Fruit fly (Drosophila melanogaster) whole organism, embryonic: Measurements from ENCODE around the gene CG14017.

Experiments
- Adf1 ChIP-seq: fragments of 200-800 bp; sonication (Bioruptor generic); IDR thresholded peaks from 2 replicates; pipeline ENCODE4 v1.3.6; 2022; ENCODE audit warnings: missing biosample characterization, missing genetic modification characterization
- B-H1 ChIP-seq: fragments of 200-800 bp; sonication (Bioruptor generic); IDR thresholded peaks from 3 replicates; pipeline ENCODE4 v1.3.6; 2022; ENCODE audit warnings: missing biosample characterization, missing genetic modification characterization
- Bgb ChIP-seq: fragments of 200-800 bp; sonication (Bioruptor generic); IDR thresholded peaks from 2 replicates; pipeline ENCODE4 v1.3.6; 2022; ENCODE audit warnings: missing biosample characterization, missing genetic modification characterization; ENCODE audit not compliant: partially characterized antibody
- Blimp-1 ChIP-seq: fragments of 200-800 bp; sonication (Bioruptor generic); optimal IDR thresholded peaks from 3 replicates; lab custom pipeline; 2018; ENCODE audit warnings: missing biosample characterization, missing genetic modification characterization, mild to moderate bottlenecking, moderate library complexity, missing genetic modification reagents
- CG10274 ChIP-seq: fragments of 200-800 bp; sonication (Bioruptor generic); optimal IDR thresholded peaks from 3 replicates; lab custom pipeline; 2017; ENCODE audit warnings: missing biosample characterization, mild to moderate bottlenecking, missing genetic modification characterization
- CG12942 ChIP-seq: fragments of 200-800 bp; sonication (Bioruptor generic); optimal IDR thresholded peaks from 3 replicates; lab custom pipeline; 2016; ENCODE audit warnings: missing biosample characterization, missing genetic modification characterization
- CG15269 ChIP-seq: fragments of 200-800 bp; sonication (Bioruptor generic); optimal IDR thresholded peaks from 2 replicates; lab custom pipeline; 2018; ENCODE audit warnings: missing biosample characterization, mild to moderate bottlenecking, missing genetic modification characterization, moderate library complexity
- CG1529 ChIP-seq: fragments of 200-800 bp; sonication (Bioruptor generic); optimal IDR thresholded peaks from 3 replicates; lab custom pipeline; 2018; ENCODE audit warnings: missing biosample characterization, missing genetic modification characterization
- CG18764 ChIP-seq: fragments of 200-800 bp; sonication (Bioruptor generic); optimal IDR thresholded peaks from 3 replicates; lab custom pipeline; 2016; ENCODE audit warnings: missing biosample characterization, missing genetic modification characterization
- CG2120 ChIP-seq: fragments of 200-800 bp; sonication (Bioruptor generic); optimal IDR thresholded peaks from 3 replicates; lab custom pipeline; 2016; ENCODE audit warnings: missing biosample characterization, missing genetic modification characterization
- CG32767 ChIP-seq: fragments of 200-800 bp; sonication (Bioruptor generic); IDR thresholded peaks from 2 replicates; pipeline ENCODE4 v1.3.6; 2022; ENCODE audit warnings: missing biosample characterization, missing genetic modification characterization
- CG32772 ChIP-seq: fragments of 200-800 bp; sonication (Bioruptor generic); IDR thresholded peaks from 2 replicates; pipeline ENCODE4 v1.3.6; 2022; ENCODE audit warnings: missing biosample characterization, missing genetic modification characterization
- CG34376 ChIP-seq: fragments of 200-800 bp; sonication (Bioruptor generic); optimal IDR thresholded peaks from 2 replicates; lab custom pipeline; 2018; ENCODE audit warnings: missing biosample characterization, mild to moderate bottlenecking, missing genetic modification characterization
- CG4854 ChIP-seq: fragments of 200-800 bp; sonication (Bioruptor generic); optimal IDR thresholded peaks from 2 replicates; lab custom pipeline; 2016; ENCODE audit warnings: missing biosample characterization, missing genetic modification characterization, inconsistent platforms
- CG6272 ChIP-seq: fragments of 200-800 bp; sonication (Bioruptor generic); IDR thresholded peaks from 2 replicates; pipeline ENCODE4 v1.3.6; 2022; ENCODE audit warnings: missing biosample characterization, missing genetic modification characterization
- CG6854 ChIP-seq: fragments of 200-800 bp; sonication (Bioruptor generic); optimal IDR thresholded peaks from 3 replicates; lab custom pipeline; 2017; ENCODE audit warnings: missing biosample characterization, mild to moderate bottlenecking, missing genetic modification characterization
- CG7372 ChIP-seq: fragments of 200-800 bp; sonication (Bioruptor generic); IDR thresholded peaks from 2 replicates; pipeline ENCODE4 v1.3.6; 2022; ENCODE audit warnings: missing biosample characterization, missing genetic modification characterization
- CG8359 ChIP-seq: fragments of 200-800 bp; sonication (Bioruptor generic); optimal IDR thresholded peaks from 2 replicates; lab custom pipeline; 2017; ENCODE audit warnings: missing biosample characterization, mild to moderate bottlenecking, missing genetic modification characterization, borderline replicate concordance
- CoRest ChIP-seq: fragments of 200-800 bp; sonication (Bioruptor generic); optimal IDR thresholded peaks from 3 replicates; lab custom pipeline; 2018; ENCODE audit warnings: missing biosample characterization, mild to moderate bottlenecking, missing genetic modification characterization, moderate library complexity
- D ChIP-seq, 2 experiments: fragments of 200-800 bp in 1 of 2; fragments of >200 bp in 1 of 2; sonication (Bioruptor generic) in 1 of 2; optimal IDR thresholded peaks; 2 replicates in 1 of 2; 3 replicates in 1 of 2; lab custom pipeline; 2017; ENCODE audit warnings: mild to moderate bottlenecking in 1 of 2, missing biosample characterization in 1 of 2, missing genetic modification characterization in 1 of 2, missing genetic modification reagents in 1 of 2
- HHEX ChIP-seq: fragments of 200-800 bp; sonication (Bioruptor generic); optimal IDR thresholded peaks from 3 replicates; lab custom pipeline; 2017; ENCODE audit warnings: missing biosample characterization, mild to moderate bottlenecking, missing genetic modification characterization, missing genetic modification reagents
- HLH54F ChIP-seq: fragments of 200-800 bp; sonication (Bioruptor generic); optimal IDR thresholded peaks from 3 replicates; lab custom pipeline; 2016; ENCODE audit warnings: missing biosample characterization, missing genetic modification characterization
- HmgZ ChIP-seq: fragments of 200-800 bp; sonication (Bioruptor generic); optimal IDR thresholded peaks from 2 replicates; lab custom pipeline; 2018; ENCODE audit warnings: missing biosample characterization, mild to moderate bottlenecking, missing genetic modification characterization
- Hsf ChIP-seq: fragments of 200-800 bp; sonication (Bioruptor generic); optimal IDR thresholded peaks from 3 replicates; lab custom pipeline; 2016; ENCODE audit warnings: missing biosample characterization, missing genetic modification characterization
- Lpt ChIP-seq: fragments of >200 bp; optimal IDR thresholded peaks from 2 replicates; lab custom pipeline; 2018; ENCODE audit warnings: missing biosample characterization, missing genetic modification characterization
- Mad ChIP-seq: fragments of 200-800 bp; sonication (Bioruptor generic); optimal IDR thresholded peaks from 2 replicates; lab custom pipeline; 2016; ENCODE audit warnings: missing biosample characterization, missing genetic modification characterization
- Myb ChIP-seq: fragments of 200-800 bp; sonication (Bioruptor generic); optimal IDR thresholded peaks from 2 replicates; lab custom pipeline; 2016; ENCODE audit warnings: missing biosample characterization, missing genetic modification characterization
- Neu2 ChIP-seq: fragments of 200-800 bp; sonication (Bioruptor generic); optimal IDR thresholded peaks from 3 replicates; lab custom pipeline; 2016; ENCODE audit warnings: missing biosample characterization, missing genetic modification characterization, borderline replicate concordance
- Ptx1 ChIP-seq: fragments of 200-800 bp; sonication (Bioruptor generic); IDR thresholded peaks from 2 replicates; pipeline ENCODE4 v1.3.6; 2022; ENCODE audit warnings: missing biosample characterization, missing genetic modification characterization
- Spps ChIP-seq: fragments of 200-800 bp; sonication (Bioruptor generic); optimal IDR thresholded peaks from 2 replicates; lab custom pipeline; 2018; ENCODE audit warnings: missing biosample characterization, mild to moderate bottlenecking, missing genetic modification characterization
- ash1 ChIP-seq: fragments of 200-800 bp; sonication (Bioruptor generic); optimal IDR thresholded peaks from 2 replicates; lab custom pipeline; 2018; ENCODE audit warnings: missing biosample characterization, mild to moderate bottlenecking, missing genetic modification characterization
- bigmax ChIP-seq: fragments of 200-800 bp; sonication (Bioruptor generic); optimal IDR thresholded peaks from 2 replicates; lab custom pipeline; 2018; ENCODE audit warnings: missing biosample characterization, mild to moderate bottlenecking, missing genetic modification characterization
- bowl ChIP-seq: fragments of 200-800 bp; sonication (Bioruptor generic); IDR thresholded peaks from 2 replicates; pipeline ENCODE4 v1.3.6; 2022; ENCODE audit warnings: missing biosample characterization, missing genetic modification characterization
- br ChIP-seq: fragments of >200 bp; optimal IDR thresholded peaks from 2 replicates; lab custom pipeline; 2017
- corto ChIP-seq: fragments of 200-800 bp; sonication (Bioruptor generic); optimal IDR thresholded peaks from 2 replicates; lab custom pipeline; 2016; ENCODE audit warnings: missing biosample characterization, mild to moderate bottlenecking, missing genetic modification characterization, moderate library complexity
- dati ChIP-seq: fragments of 200-800 bp; sonication (Bioruptor generic); IDR thresholded peaks from 2 replicates; pipeline ENCODE4 v1.3.6; 2022; ENCODE audit warnings: missing biosample characterization, missing genetic modification characterization
- dm ChIP-seq: fragments of 200-800 bp; sonication (Bioruptor generic); optimal IDR thresholded peaks from 3 replicates; lab custom pipeline; 2016; ENCODE audit warnings: missing biosample characterization, missing genetic modification characterization
- fd96Cb ChIP-seq: fragments of 200-800 bp; sonication (Bioruptor generic); optimal IDR thresholded peaks from 2 replicates; lab custom pipeline; 2018; ENCODE audit warnings: missing biosample characterization, mild to moderate bottlenecking, missing genetic modification characterization, moderate library complexity
- gcm ChIP-seq: fragments of 200-800 bp; sonication (Bioruptor generic); optimal IDR thresholded peaks from 2 replicates; lab custom pipeline; 2019; ENCODE audit warnings: missing biosample characterization, mild to moderate bottlenecking, missing genetic modification characterization, moderate library complexity
- gro ChIP-seq: fragments of 200-800 bp; sonication (Bioruptor generic); optimal IDR thresholded peaks from 2 replicates; lab custom pipeline; 2016; ENCODE audit warnings: missing biosample characterization, missing genetic modification characterization
- her ChIP-seq: fragments of 200-800 bp; sonication (Bioruptor generic); optimal IDR thresholded peaks from 2 replicates; lab custom pipeline; 2016; ENCODE audit warnings: missing biosample characterization, missing genetic modification characterization
- knrl ChIP-seq: fragments of 200-800 bp; sonication (Bioruptor generic); IDR thresholded peaks from 3 replicates; pipeline ENCODE4 v1.3.6; 2022; ENCODE audit warnings: missing biosample characterization, missing genetic modification characterization; ENCODE audit not compliant: partially characterized antibody
- lilli ChIP-seq: fragments of 200-800 bp; sonication (Bioruptor generic); optimal IDR thresholded peaks from 3 replicates; lab custom pipeline; 2016; ENCODE audit warnings: missing biosample characterization, missing genetic modification characterization
- seq ChIP-seq: fragments of 200-800 bp; sonication (Bioruptor generic); IDR thresholded peaks from 2 replicates; pipeline ENCODE4 v1.3.6; 2022; ENCODE audit warnings: missing biosample characterization, missing genetic modification characterization
- shn ChIP-seq: fragments of 200-800 bp; sonication (Bioruptor generic); optimal IDR thresholded peaks from 3 replicates; lab custom pipeline; 2016; ENCODE audit warnings: missing biosample characterization, missing genetic modification characterization
- so ChIP-seq: fragments of 200-800 bp; sonication (Bioruptor generic); IDR thresholded peaks from 3 replicates; pipeline ENCODE4 v1.3.6; 2022; ENCODE audit warnings: missing biosample characterization, missing genetic modification characterization
- tap ChIP-seq: fragments of 200-800 bp; optimal IDR thresholded peaks from 3 replicates; lab custom pipeline; 2019; ENCODE audit warnings: missing biosample characterization, mild to moderate bottlenecking, missing genetic modification characterization, moderate library complexity
- unc-4 ChIP-seq: fragments of 200-800 bp; sonication (Bioruptor generic); IDR thresholded peaks from 2 replicates; pipeline ENCODE4 v1.3.6; 2022; ENCODE audit warnings: missing biosample characterization, missing genetic modification characterization; ENCODE audit not compliant: partially characterized antibody
- wdn ChIP-seq: fragments of 200-800 bp; sonication (Bioruptor generic); IDR thresholded peaks from 2 replicates; pipeline ENCODE4 v1.3.6; 2022; ENCODE audit warnings: missing biosample characterization, missing genetic modification characterization

Gene CG14017

dm6 chr2L:5546518-5547287 lies 7.0 kb upstream of the CG14017 start, which contains the start of gene Oscillin (continued):
- peak; percentile 14 for TF ChIP-seq gro (GFP tag; lab: Kevin White, UChicago)
- 0 out of 2 replicates have a peak, but pooled peaks have one; percentile 43 for TF ChIP-seq unc-4
- no peak for TF ChIP-seq Myb (GFP tag; lab: Kevin White, UChicago)
- peak; percentile 86 for TF ChIP-seq HHEX (GFP tag; lab: Kevin White, UChicago)
- peak; percentile 33 for TF ChIP-seq CG34376 (GFP tag; lab: Kevin White, UChicago)
- peak; percentile 83 for TF ChIP-seq tap (tag; lab: Kevin White, UChicago)
- TF ChIP-seq dati (GFP tag; lab: Robert Waterston, UW), result peak; percentile 49; the same call in 1 of the 2 replicates
- peak; percentile 64; the same call in 1 of the 2 replicates for TF ChIP-seq Bgb (GFP tag; lab: Robert Waterston, UW)
- TF ChIP-seq HmgZ (tag; lab: Kevin White, UChicago), result peak; percentile 70
- no peak for TF ChIP-seq ash1 (GFP tag; lab: Kevin White, UChicago)
- peak; percentile 84 for TF ChIP-seq Spps (tag; lab: Kevin White, UChicago)
- TF ChIP-seq shn (GFP tag; lab: Kevin White, UChicago), result no peak
- TF ChIP-seq seq (GFP tag; lab: Robert Waterston, UW), result no peak; the same call in none of the 2 replicates
- peak; percentile 74 for TF ChIP-seq Hsf (GFP tag; lab: Kevin White, UChicago)
- TF ChIP-seq bigmax (GFP tag; lab: Kevin White, UChicago), result no peak
- TF ChIP-seq CG12942, result no peak
- peak; percentile 12 for TF ChIP-seq CG2120 (GFP tag; lab: Kevin White, UChicago)
- peak; percentile 94 for TF ChIP-seq CG10274
- no peak for TF ChIP-seq Neu2 (GFP tag; lab: Kevin White, UChicago)
- peak; percentile 48 for TF ChIP-seq CG4854
- TF ChIP-seq B-H1 (GFP tag; lab: Robert Waterston, UW), result peak; percentile 72; the same call in 2 of the 3 replicates
- TF ChIP-seq CG8359, result peak; percentile 44
- peak; percentile 58 for TF ChIP-seq CG6854 (GFP tag; lab: Kevin White, UChicago)
- TF ChIP-seq br, result no peak
- TF ChIP-seq dm (GFP tag; lab: Kevin White, UChicago), result peak; percentile 42
- TF ChIP-seq bowl (GFP tag; lab: Robert Waterston, UW), result no peak
- peak; percentile 63; the same call in 1 of the 3 replicates for TF ChIP-seq so (GFP tag; lab: Robert Waterston, UW)
- TF ChIP-seq gcm (GFP tag; lab: Kevin White, UChicago), result no peak
- no peak for TF ChIP-seq CG1529
- no peak for TF ChIP-seq knrl (GFP tag; lab: Robert Waterston, UW)
- TF ChIP-seq CG18764, result peak; percentile 67
- peak; percentile 77 for TF ChIP-seq CG7372 (GFP tag; lab: Robert Waterston, UW)
- TF ChIP-seq Adf1 (GFP tag; lab: Robert Waterston, UW), result peak; percentile 16; the same call in 1 of the 2 replicates
- peak; percentile 40 for TF ChIP-seq corto (GFP tag; lab: Kevin White, UChicago)
- peak; percentile 75 for TF ChIP-seq CG15269 (tag; lab: Kevin White, UChicago)
- TF ChIP-seq D (optimal IDR thresholded peaks at IDR 0.05; lab: Kevin White, UChicago), result no peak
- TF ChIP-seq D (GFP tag; optimal IDR thresholded peaks at IDR 0.05; lab: Kevin White, UChicago), result peak; percentile 77
- TF ChIP-seq Lpt (GFP tag; lab: Kevin White, UChicago), result no peak
- TF ChIP-seq CoRest (tag; lab: Kevin White, UChicago), result peak; percentile 85
- peak; percentile 100 for TF ChIP-seq Blimp-1 (GFP tag; lab: Kevin White, UChicago)
- peak; percentile 80 for TF ChIP-seq fd96Cb (tag; lab: Kevin White, UChicago)
- 0 out of 2 replicates have a peak, but pooled peaks have one; percentile 40 for TF ChIP-seq wdn (GFP tag; lab: Robert Waterston, UW)
- peak; percentile 88 for TF ChIP-seq Ptx1
- TF ChIP-seq CG6272 (GFP tag; lab: Robert Waterston, UW), result peak; percentile 55; the same call in 1 of the 2 replicates
- TF ChIP-seq lilli (GFP tag; lab: Kevin White, UChicago), result peak; percentile 57
- TF ChIP-seq CG32772 (GFP tag; lab: Robert Waterston, UW), result peak; percentile 82
- peak; percentile 30 for TF ChIP-seq Mad (GFP tag; lab: Kevin White, UChicago)
- peak; percentile 78 for TF ChIP-seq CG32767 (GFP tag; lab: Robert Waterston, UW)
- no peak for TF ChIP-seq HLH54F
- TF ChIP-seq her (GFP tag; lab: Kevin White, UChicago), result no peak
